Fruit fly (Drosophila melanogaster) whole organism, adult: ENCODE results near the gene CG14207.

Experiments
- CG12768 ChIP-seq: fragments of 200-800 bp; sonication (Bioruptor generic); optimal IDR thresholded peaks from 2 replicates; lab custom pipeline; 2017; ENCODE audit warnings: missing biosample characterization, missing genetic modification characterization, mild to moderate bottlenecking, moderate library complexity, missing genetic modification reagents
- CG14711 ChIP-seq: fragments of 200-800 bp; sonication (Bioruptor generic); optimal IDR thresholded peaks from 2 replicates; lab custom pipeline; 2018; ENCODE audit warnings: missing biosample characterization, mild to moderate bottlenecking, missing genetic modification characterization, moderate library complexity
- CG1620 ChIP-seq: fragments of 200-800 bp; sonication (Bioruptor generic); optimal IDR thresholded peaks from 2 replicates; lab custom pipeline; 2016; ENCODE audit warnings: missing biosample characterization, missing genetic modification characterization
- CG7045 ChIP-seq: fragments of 200-800 bp; sonication (Bioruptor generic); optimal IDR thresholded peaks from 2 replicates; lab custom pipeline; 2017; ENCODE audit warnings: missing biosample characterization, mild to moderate bottlenecking, missing genetic modification characterization
- CG7101 ChIP-seq: fragments of 200-800 bp; sonication (Bioruptor generic); optimal IDR thresholded peaks from 2 replicates; lab custom pipeline; 2018; ENCODE audit warnings: missing biosample characterization, mild to moderate bottlenecking, missing genetic modification characterization, moderate library complexity
- Clk ChIP-seq: fragments of 200-800 bp; sonication (Bioruptor generic); optimal IDR thresholded peaks from 2 replicates; lab custom pipeline; 2017; ENCODE audit warnings: missing biosample characterization, missing genetic modification characterization
- bab1 ChIP-seq: fragments of 200-800 bp; sonication (Bioruptor generic); optimal IDR thresholded peaks from 3 replicates; lab custom pipeline; 2019; ENCODE audit warnings: missing biosample characterization, mild to moderate bottlenecking, missing genetic modification characterization, moderate library complexity
- kay ChIP-seq: fragments of 200-800 bp; sonication (Bioruptor generic); peaks from one replicate; lab custom pipeline; 2016; ENCODE audit warnings: missing biosample characterization, missing genetic modification characterization, borderline replicate concordance
- ovo ChIP-seq: fragments of 200-800 bp; sonication (Bioruptor generic); optimal IDR thresholded peaks from 2 replicates; lab custom pipeline; 2016; ENCODE audit warnings: missing biosample characterization, missing genetic modification characterization
- pad ChIP-seq: fragments of 200-800 bp; sonication (Bioruptor generic); optimal IDR thresholded peaks from 3 replicates; lab custom pipeline; 2017; ENCODE audit warnings: missing biosample characterization, missing genetic modification characterization, mild to moderate bottlenecking, moderate library complexity, missing genetic modification reagents

dm6 chrX:19602483-19602882 is 2.5 kb upstream of the CG14207 start:
- TF ChIP-seq CG14711 (no peak), ovo (GFP tag; lab: Kevin White, UChicago) (no peak), bab1 (GFP tag; lab: Kevin White, UChicago) (no peak), pad (no peak), kay (GFP tag; lab: Kevin White, UChicago) (no peak), Clk (GFP tag; lab: Kevin White, UChicago) (no peak), CG7045 (GFP tag; lab: Kevin White, UChicago) (no peak), CG7101 (tag; lab: Kevin White, UChicago) (no peak), CG1620 (no peak), CG12768 (no peak)
